Worm (Caenorhabditis elegans): ENCODE results near the gene rps-24.

DNA sequence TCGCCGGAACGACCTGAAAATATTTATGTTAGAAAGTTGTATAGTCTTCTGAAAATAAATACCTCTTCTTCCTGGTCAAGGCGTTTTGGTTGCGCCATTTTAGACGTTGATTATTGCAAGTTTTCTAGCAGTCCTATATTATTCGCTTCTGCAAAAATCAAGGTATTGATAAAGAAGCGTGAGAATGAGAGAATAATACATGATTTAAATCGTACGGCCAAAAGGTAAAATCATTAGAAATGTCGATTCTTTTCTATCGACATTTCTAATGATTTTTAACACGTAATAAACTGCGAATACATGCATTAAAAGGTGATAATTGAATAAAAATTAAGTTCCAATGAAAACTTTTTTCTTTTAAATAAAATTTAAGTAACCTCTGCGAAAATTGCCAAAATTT, 9.8 kb upstream of the rps-24 start, which contains the start of gene fln-1:
- no peak for TF ChIP-seq flt-1 (GFP tag; IDR thresholded peaks at IDR 0.05)
- no peak for TF ChIP-seq med-1 (GFP tag; optimal IDR thresholded peaks at IDR 0.05; ENCODE audit: insufficient read depth)
- no peak for TF ChIP-seq cog-1 (tag; optimal IDR thresholded peaks at IDR 0.05)
- TF ChIP-seq klf-2 (GFP tag; conservative IDR thresholded peaks at IDR 0.05), result no peak
- no peak for TF ChIP-seq ref-1 (GFP tag; conservative IDR thresholded peaks at IDR 0.05)
